ENCODE assay signal across 1 fruit fly cellular context in the genomic region with DNA sequence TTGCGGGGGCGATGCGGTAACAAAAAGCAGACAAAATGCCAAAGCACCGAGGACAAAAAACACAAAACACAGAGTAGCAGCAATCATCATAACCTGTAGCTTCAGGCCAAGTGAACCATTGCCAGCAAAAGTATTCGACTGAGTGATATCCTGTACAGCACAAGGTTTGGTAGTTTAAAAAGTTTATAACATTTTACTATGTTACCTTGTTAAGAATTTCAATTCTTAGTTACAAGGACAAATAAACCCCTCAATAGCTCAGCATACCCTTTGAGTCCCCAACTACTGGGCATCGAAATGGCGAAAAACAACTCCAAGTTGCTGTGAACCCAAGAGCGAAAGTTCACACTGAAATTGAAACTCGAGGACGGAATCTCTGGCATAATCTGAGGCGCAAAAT.
TF ChIP-seq lines count a peak whose summit lies in the region.

No protein-coding gene starts in this region.

TF ChIP-seq in whole organism, embryonic, 481 proteins besides CTCF, POLR2A, EP300 and RAD21 (continued from another document and continues in another):
- no peak for TF ChIP-seq p53 (GFP tag; optimal IDR thresholded peaks at IDR 0.05; lab: Kevin White, UChicago)
- no peak for TF ChIP-seq CG8359 (GFP tag; optimal IDR thresholded peaks at IDR 0.05; lab: Kevin White, UChicago; ENCODE audit: borderline replicate concordance)
- no peak for TF ChIP-seq CG7963 (GFP tag; IDR thresholded peaks at IDR 0.05; lab: Robert Waterston, UW; ENCODE audit: partially characterized antibody)
- no peak for TF ChIP-seq Fer2 (tag; optimal IDR thresholded peaks at IDR 0.05; lab: Kevin White, UChicago)
- TF ChIP-seq D19A (tag; optimal IDR thresholded peaks at IDR 0.05; lab: Kevin White, UChicago): no peak
- TF ChIP-seq CG30431 (GFP tag; optimal IDR thresholded peaks at IDR 0.05; lab: Kevin White, UChicago): no peak
- no peak for TF ChIP-seq MESR4 (GFP tag; optimal IDR thresholded peaks at IDR 0.05; lab: Kevin White, UChicago)
- TF ChIP-seq CG4707 (GFP tag; optimal IDR thresholded peaks at IDR 0.05; lab: Kevin White, UChicago): no peak
- no peak for TF ChIP-seq CG32772 (GFP tag; IDR thresholded peaks at IDR 0.05; lab: Robert Waterston, UW)
- no peak for TF ChIP-seq Gsc (GFP tag; IDR thresholded peaks at IDR 0.05; lab: Robert Waterston, UW)
- TF ChIP-seq Atf6 (GFP tag; IDR thresholded peaks at IDR 0.05; lab: Robert Waterston, UW): no peak
- no peak for TF ChIP-seq unpg (GFP tag; optimal IDR thresholded peaks at IDR 0.05; lab: Kevin White, UChicago)
- TF ChIP-seq HLH54F (GFP tag; optimal IDR thresholded peaks at IDR 0.05; lab: Kevin White, UChicago): no peak
- TF ChIP-seq CG10209 (GFP tag; optimal IDR thresholded peaks at IDR 0.05; lab: Kevin White, UChicago): no peak
- TF ChIP-seq jing (GFP tag; optimal IDR thresholded peaks at IDR 0.05; lab: Kevin White, UChicago): no peak
- TF ChIP-seq Oli (tag; optimal IDR thresholded peaks at IDR 0.05; lab: Kevin White, UChicago): no peak
- TF ChIP-seq CG9609 (GFP tag; optimal IDR thresholded peaks at IDR 0.05; lab: Kevin White, UChicago): no peak
- TF ChIP-seq CG13775 (GFP tag; optimal IDR thresholded peaks at IDR 0.05; lab: Kevin White, UChicago): no peak
- TF ChIP-seq CG9797 (GFP tag; optimal IDR thresholded peaks at IDR 0.05; lab: Kevin White, UChicago): no peak
- TF ChIP-seq CG17359 (tag; optimal IDR thresholded peaks at IDR 0.05; lab: Kevin White, UChicago): peak; percentile 30
- TF ChIP-seq ssp (GFP tag; IDR thresholded peaks at IDR 0.05; lab: Robert Waterston, UW): no peak
- TF ChIP-seq CG14050 (GFP tag; IDR thresholded peaks at IDR 0.05; lab: Robert Waterston, UW): no peak
- TF ChIP-seq CG2120 (GFP tag; optimal IDR thresholded peaks at IDR 0.05; lab: Kevin White, UChicago): peak; percentile 71
- 0 out of 4 replicates have a peak, but pooled peaks have one; percentile 7 for TF ChIP-seq Gug (GFP tag; IDR thresholded peaks at IDR 0.05; lab: Robert Waterston, UW)
- TF ChIP-seq CG8388 (GFP tag; optimal IDR thresholded peaks at IDR 0.05; lab: Kevin White, UChicago): no peak
- TF ChIP-seq ro (GFP tag; IDR thresholded peaks at IDR 0.05; lab: Robert Waterston, UW): no peak
- TF ChIP-seq Spps (tag; optimal IDR thresholded peaks at IDR 0.05; lab: Kevin White, UChicago): no peak
- no peak for TF ChIP-seq hb (GFP tag; IDR thresholded peaks at IDR 0.05; lab: Robert Waterston, UW; ENCODE audit: partially characterized antibody)
- TF ChIP-seq CkIIα-i1 (GFP tag; IDR thresholded peaks at IDR 0.05; lab: Robert Waterston, UW): no peak
- no peak for TF ChIP-seq CG3407 (GFP tag; optimal IDR thresholded peaks at IDR 0.05; lab: Kevin White, UChicago)
- no peak for TF ChIP-seq Optix (GFP tag; IDR thresholded peaks at IDR 0.05; lab: Robert Waterston, UW)
- TF ChIP-seq Deaf1 (tag; optimal IDR thresholded peaks at IDR 0.05; lab: Kevin White, UChicago): no peak
- no peak for TF ChIP-seq salm (tag; optimal IDR thresholded peaks at IDR 0.05; lab: Kevin White, UChicago)
- no peak for TF ChIP-seq Sox100B (GFP tag; optimal IDR thresholded peaks at IDR 0.05; lab: Kevin White, UChicago)
- TF ChIP-seq Elba2 (GFP tag; optimal IDR thresholded peaks at IDR 0.05; lab: Kevin White, UChicago): no peak
- TF ChIP-seq gcm2 (GFP tag; optimal IDR thresholded peaks at IDR 0.05; lab: Kevin White, UChicago): no peak
- TF ChIP-seq esg (GFP tag; conservative IDR thresholded peaks at IDR 0.05; lab: Robert Waterston, UW): no peak
- TF ChIP-seq Side (GFP tag; optimal IDR thresholded peaks at IDR 0.05; lab: Kevin White, UChicago): no peak
- peak; percentile 25; the same call in 1 of the 3 replicates for TF ChIP-seq H15 (GFP tag; IDR thresholded peaks at IDR 0.05; lab: Robert Waterston, UW)
- no peak for TF ChIP-seq corto (GFP tag; optimal IDR thresholded peaks at IDR 0.05; lab: Kevin White, UChicago)
- TF ChIP-seq Dbx (GFP tag; IDR thresholded peaks at IDR 0.05; lab: Robert Waterston, UW): 0 out of 3 replicates have a peak, but pooled peaks have one; percentile 31
- TF ChIP-seq psq (GFP tag; optimal IDR thresholded peaks at IDR 0.05; lab: Kevin White, UChicago): no peak
- no peak for TF ChIP-seq CG1647 (GFP tag; optimal IDR thresholded peaks at IDR 0.05; lab: Kevin White, UChicago)
- no peak for TF ChIP-seq fd102C (GFP tag; optimal IDR thresholded peaks at IDR 0.05; lab: Kevin White, UChicago)
- TF ChIP-seq CG18011 (GFP tag; optimal IDR thresholded peaks at IDR 0.05; lab: Kevin White, UChicago): no peak
- no peak for TF ChIP-seq Hr3 (GFP tag; optimal IDR thresholded peaks at IDR 0.05; lab: Kevin White, UChicago)
- TF ChIP-seq D19B (GFP tag; optimal IDR thresholded peaks at IDR 0.05; lab: Kevin White, UChicago): peak; percentile 77
- TF ChIP-seq nerfin-2 (GFP tag; IDR thresholded peaks at IDR 0.05; lab: Robert Waterston, UW; ENCODE audit: partially characterized antibody): no peak
- no peak for TF ChIP-seq Dref (GFP tag; IDR thresholded peaks at IDR 0.05; lab: Robert Waterston, UW)
- TF ChIP-seq grn (GFP tag; optimal IDR thresholded peaks at IDR 0.05; lab: Kevin White, UChicago): no peak
- peak; percentile 26 for TF ChIP-seq CG15269 (tag; optimal IDR thresholded peaks at IDR 0.05; lab: Kevin White, UChicago)
- TF ChIP-seq luna (GFP tag; optimal IDR thresholded peaks at IDR 0.05; lab: Kevin White, UChicago): no peak
- TF ChIP-seq chif (GFP tag; optimal IDR thresholded peaks at IDR 0.05; lab: Kevin White, UChicago): no peak
- no peak for TF ChIP-seq croc (GFP tag; conservative IDR thresholded peaks at IDR 0.05; lab: Robert Waterston, UW)
- no peak for TF ChIP-seq CG1602 (GFP tag; optimal IDR thresholded peaks at IDR 0.05; lab: Kevin White, UChicago)
- TF ChIP-seq Bgb (GFP tag; IDR thresholded peaks at IDR 0.05; lab: Robert Waterston, UW; ENCODE audit: partially characterized antibody): no peak
- no peak for TF ChIP-seq al (GFP tag; IDR thresholded peaks at IDR 0.05; lab: Robert Waterston, UW)
- no peak for TF ChIP-seq zen (tag; optimal IDR thresholded peaks at IDR 0.05; lab: Kevin White, UChicago)
- TF ChIP-seq CoRest (tag; optimal IDR thresholded peaks at IDR 0.05; lab: Kevin White, UChicago): no peak
- no peak for TF ChIP-seq btn (GFP tag; optimal IDR thresholded peaks at IDR 0.05; lab: Kevin White, UChicago)
- TF ChIP-seq Hmx (GFP tag; optimal IDR thresholded peaks at IDR 0.05; lab: Kevin White, UChicago): no peak
- TF ChIP-seq bab2 (GFP tag; optimal IDR thresholded peaks at IDR 0.05; lab: Kevin White, UChicago): no peak
- TF ChIP-seq org-1 (GFP tag; optimal IDR thresholded peaks at IDR 0.05; lab: Kevin White, UChicago): no peak
- TF ChIP-seq CG4404 (GFP tag; IDR thresholded peaks at IDR 0.05; lab: Robert Waterston, UW): peak; percentile 22; the same call in 1 of the 2 replicates
- peak; percentile 24; the same call in 1 of the 2 replicates for TF ChIP-seq MBD-R2 (GFP tag; IDR thresholded peaks at IDR 0.05; lab: Robert Waterston, UW)
- TF ChIP-seq CG17912 (GFP tag; optimal IDR thresholded peaks at IDR 0.05; lab: Kevin White, UChicago): no peak
- TF ChIP-seq CG3838 (GFP tag; optimal IDR thresholded peaks at IDR 0.05; lab: Kevin White, UChicago): no peak
- TF ChIP-seq Antp (GFP tag; optimal IDR thresholded peaks at IDR 0.05; lab: Kevin White, UChicago): peak; percentile 6
- TF ChIP-seq CG4730 (GFP tag; IDR thresholded peaks at IDR 0.05; lab: Robert Waterston, UW): no peak
- no peak for TF ChIP-seq Bteb2 (GFP tag; optimal IDR thresholded peaks at IDR 0.05; lab: Kevin White, UChicago)
- peak; percentile 52; the same call in 1 of the 2 replicates for TF ChIP-seq sob (GFP tag; IDR thresholded peaks at IDR 0.05; lab: Robert Waterston, UW)
- no peak for TF ChIP-seq sens (GFP tag; lab: Kevin White, UChicago)
- no peak for TF ChIP-seq CG13296 (GFP tag; optimal IDR thresholded peaks at IDR 0.05; lab: Kevin White, UChicago)
- TF ChIP-seq Blimp-1 (GFP tag; optimal IDR thresholded peaks at IDR 0.05; lab: Kevin White, UChicago): no peak
- peak; percentile 31 for TF ChIP-seq CG1603 (tag; optimal IDR thresholded peaks at IDR 0.05; lab: Kevin White, UChicago)
- TF ChIP-seq CG11560 (tag; IDR thresholded peaks at IDR 0.05; lab: Robert Waterston, UW): 0 out of 3 replicates have a peak, but pooled peaks have one; percentile 28
- peak; percentile 36 for TF ChIP-seq CG10366 (GFP tag; IDR thresholded peaks at IDR 0.05; lab: Robert Waterston, UW)
- no peak for TF ChIP-seq pfk (GFP tag; optimal IDR thresholded peaks at IDR 0.05; lab: Kevin White, UChicago)
- TF ChIP-seq TFAM (GFP tag; optimal IDR thresholded peaks at IDR 0.05; lab: Kevin White, UChicago): no peak
- TF ChIP-seq Hand (GFP tag; optimal IDR thresholded peaks at IDR 0.05; lab: Kevin White, UChicago): peak; percentile 4
- no peak for TF ChIP-seq crp (GFP tag; optimal IDR thresholded peaks at IDR 0.05; lab: Kevin White, UChicago)
- TF ChIP-seq tap (tag; optimal IDR thresholded peaks at IDR 0.05; lab: Kevin White, UChicago): no peak
- no peak for TF ChIP-seq CG11723 (GFP tag; optimal IDR thresholded peaks at IDR 0.05; lab: Kevin White, UChicago)
- TF ChIP-seq Chrac-16 (GFP tag; optimal IDR thresholded peaks at IDR 0.05; lab: Kevin White, UChicago): no peak
- no peak for TF ChIP-seq gsb (GFP tag; IDR thresholded peaks at IDR 0.05; lab: Robert Waterston, UW)
- TF ChIP-seq HHEX (GFP tag; optimal IDR thresholded peaks at IDR 0.05; lab: Kevin White, UChicago): peak; percentile 7
- TF ChIP-seq lmd (GFP tag; IDR thresholded peaks at IDR 0.05; lab: Robert Waterston, UW): peak; percentile 25; the same call in 1 of the 2 replicates
- TF ChIP-seq CG4424 (GFP tag; optimal IDR thresholded peaks at IDR 0.05; lab: Kevin White, UChicago): no peak
- TF ChIP-seq Ravus (GFP tag; IDR thresholded peaks at IDR 0.05; lab: Robert Waterston, UW): no peak
- no peak for TF ChIP-seq rib (GFP tag; IDR thresholded peaks at IDR 0.05; lab: Robert Waterston, UW)
- TF ChIP-seq NC2β (GFP tag; optimal IDR thresholded peaks at IDR 0.05; lab: Kevin White, UChicago): no peak
- TF ChIP-seq Lpt (GFP tag; optimal IDR thresholded peaks at IDR 0.05; lab: Kevin White, UChicago): no peak
- no peak for TF ChIP-seq emc (GFP tag; optimal IDR thresholded peaks at IDR 0.05; lab: Kevin White, UChicago)
- no peak for TF ChIP-seq CG34376 (GFP tag; optimal IDR thresholded peaks at IDR 0.05; lab: Kevin White, UChicago)
- peak; percentile 60 for TF ChIP-seq lab (GFP tag; optimal IDR thresholded peaks at IDR 0.05; lab: Kevin White, UChicago)
- no peak for TF ChIP-seq chinmo (GFP tag; IDR thresholded peaks at IDR 0.05; lab: Robert Waterston, UW; ENCODE audit: partially characterized antibody)
- TF ChIP-seq tio (GFP tag; optimal IDR thresholded peaks at IDR 0.05; lab: Kevin White, UChicago): no peak
- 0 out of 3 replicates have a peak, but pooled peaks have one; percentile 42 for TF ChIP-seq CG11456 (GFP tag; IDR thresholded peaks at IDR 0.05; lab: Robert Waterston, UW)
- no peak for TF ChIP-seq hbn (GFP tag; IDR thresholded peaks at IDR 0.05; lab: Robert Waterston, UW; ENCODE audit: partially characterized antibody)
- no peak for TF ChIP-seq CG9437 (GFP tag; optimal IDR thresholded peaks at IDR 0.05; lab: Kevin White, UChicago)
- TF ChIP-seq pho (GFP tag; optimal IDR thresholded peaks at IDR 0.05; lab: Kevin White, UChicago): peak; percentile 13
- no peak; the same call in 1 of the 2 replicates for TF ChIP-seq Oaz (GFP tag; IDR thresholded peaks at IDR 0.05; lab: Robert Waterston, UW)
- no peak for TF ChIP-seq lola (GFP tag; optimal IDR thresholded peaks at IDR 0.05; lab: Kevin White, UChicago)
- TF ChIP-seq CG12155 (GFP tag; optimal IDR thresholded peaks at IDR 0.05; lab: Kevin White, UChicago): no peak
- TF ChIP-seq az2 (GFP tag; optimal IDR thresholded peaks at IDR 0.05; lab: Kevin White, UChicago): no peak
- TF ChIP-seq Sry-δ (GFP tag; optimal IDR thresholded peaks at IDR 0.05; lab: Kevin White, UChicago): no peak
- peak; percentile 12 for TF ChIP-seq bcd (GFP tag; optimal IDR thresholded peaks at IDR 0.05; lab: Kevin White, UChicago)
- no peak for TF ChIP-seq CG6791 (GFP tag; IDR thresholded peaks at IDR 0.05; lab: Robert Waterston, UW; ENCODE audit: partially characterized antibody)
- TF ChIP-seq CG2199 (GFP tag; IDR thresholded peaks at IDR 0.05; lab: Robert Waterston, UW): no peak
- no peak for TF ChIP-seq Hey (tag; optimal IDR thresholded peaks at IDR 0.05; lab: Kevin White, UChicago)
- TF ChIP-seq CG34422 (GFP tag; IDR thresholded peaks at IDR 0.05; lab: Robert Waterston, UW): no peak
- no peak for TF ChIP-seq her (GFP tag; optimal IDR thresholded peaks at IDR 0.05; lab: Kevin White, UChicago)
- TF ChIP-seq CG14667 (GFP tag; IDR thresholded peaks at IDR 0.05; lab: Robert Waterston, UW): 0 out of 2 replicates have a peak, but pooled peaks have one; percentile 13
- TF ChIP-seq CG8765 (GFP tag; IDR thresholded peaks at IDR 0.05; lab: Robert Waterston, UW): no peak
- no peak for TF ChIP-seq slp2 (GFP tag; optimal IDR thresholded peaks at IDR 0.05; lab: Kevin White, UChicago)
- no peak for TF ChIP-seq danr (GFP tag; IDR thresholded peaks at IDR 0.05; lab: Robert Waterston, UW)
- TF ChIP-seq CG10321 (GFP tag; IDR thresholded peaks at IDR 0.05; lab: Robert Waterston, UW): no peak
- no peak for TF ChIP-seq Dad (GFP tag; optimal IDR thresholded peaks at IDR 0.05; lab: Kevin White, UChicago)
- no peak for TF ChIP-seq CG43689 (GFP tag; IDR thresholded peaks at IDR 0.05; lab: Robert Waterston, UW)
- TF ChIP-seq CG32532 (GFP tag; IDR thresholded peaks at IDR 0.05; lab: Robert Waterston, UW): peak; percentile 56
- no peak for TF ChIP-seq CG2712 (tag; optimal IDR thresholded peaks at IDR 0.05; lab: Kevin White, UChicago)
- TF ChIP-seq Jarid2 (GFP tag; optimal IDR thresholded peaks at IDR 0.05; lab: Kevin White, UChicago): no peak
- TF ChIP-seq B-H2 (GFP tag; optimal IDR thresholded peaks at IDR 0.05; lab: Kevin White, UChicago): no peak
- TF ChIP-seq bigmax (GFP tag; optimal IDR thresholded peaks at IDR 0.05; lab: Kevin White, UChicago): no peak
- no peak for TF ChIP-seq CG16863 (GFP tag; optimal IDR thresholded peaks at IDR 0.05; lab: Kevin White, UChicago)
- no peak for TF ChIP-seq Nf-YA (GFP tag; IDR thresholded peaks at IDR 0.05; lab: Robert Waterston, UW)
- no peak for TF ChIP-seq CG42726 (GFP tag; IDR thresholded peaks at IDR 0.05; lab: Robert Waterston, UW; ENCODE audit: partially characterized antibody)
- no peak for TF ChIP-seq Stat92E (GFP tag; optimal IDR thresholded peaks at IDR 0.05; lab: Kevin White, UChicago)
- no peak for TF ChIP-seq ATbp (GFP tag; optimal IDR thresholded peaks at IDR 0.05; lab: Kevin White, UChicago)
- no peak for TF ChIP-seq Xrp1 (GFP tag; IDR thresholded peaks at IDR 0.05; lab: Robert Waterston, UW)
- no peak for TF ChIP-seq CG13894 (tag; optimal IDR thresholded peaks at IDR 0.05; lab: Kevin White, UChicago)
- no peak for TF ChIP-seq onecut (GFP tag; IDR thresholded peaks at IDR 0.05; lab: Robert Waterston, UW)
